Worm (Caenorhabditis elegans) whole organism, young adult: ENCODE data around the gene C32B5.18.

Experiments
- ekl-4 ChIP-seq: fragments of 200-800 bp; sonication (Bioruptor generic); IDR thresholded peaks from 2 replicates; pipeline ENCODE4 v1.3.6; 2022; ENCODE audit warnings: missing genetic modification reagents, missing genetic modification characterization, missing compliant biosample characterization
- hlh-12 ChIP-seq: sonication (generic microtip); optimal IDR thresholded peaks from 2 replicates; lab custom pipeline; 2016; ENCODE audit warnings: missing genetic modification characterization, missing compliant biosample characterization
- let-526 ChIP-seq: fragments of 200-800 bp; sonication (Bioruptor generic); IDR thresholded peaks from 2 replicates; pipeline ENCODE4 v1.3.6; 2022; ENCODE audit warnings: missing genetic modification reagents, missing genetic modification characterization, missing compliant biosample characterization
- lir-1 ChIP-seq: fragments of 200-800 bp; sonication (Bioruptor generic); conservative IDR thresholded peaks from 2 replicates; pipeline ENCODE4 v1.3.6; 2022; ENCODE audit warnings: missing genetic modification reagents, missing genetic modification characterization, missing compliant biosample characterization
- nfya-1 ChIP-seq: sonication (generic microtip); optimal IDR thresholded peaks from 2 replicates; lab custom pipeline; 2017; ENCODE audit warnings: antibody characterized with exemption, missing compliant biosample characterization, missing genetic modification characterization, borderline replicate concordance; ENCODE audit not compliant: insufficient read depth
- pha-4 ChIP-seq: fragments of 150-350 bp; sonication (generic microtip); optimal IDR thresholded peaks from 2 replicates; lab custom pipeline; 2014; ENCODE audit warnings: missing biosample characterization, missing genetic modification reagents, missing genetic modification characterization

- no peak for TF ChIP-seq hlh-12 (tag; lab: Kevin White, UChicago)
- no peak for TF ChIP-seq let-526 (GFP tag; lab: Robert Waterston, UW)
- TF ChIP-seq nfya-1: no peak
- no peak for TF ChIP-seq pha-4 (tag; lab: Kevin White, UChicago)
- no peak for TF ChIP-seq lir-1
- no peak for TF ChIP-seq ekl-4
Observed at ce11 chrII:960218-960617, at the start of gene C32B5.18, which contains the start of gene C32B5.7.
